Fruit fly (Drosophila melanogaster): ENCODE data around the gene sloth1.

sloth1 gene

DNA sequence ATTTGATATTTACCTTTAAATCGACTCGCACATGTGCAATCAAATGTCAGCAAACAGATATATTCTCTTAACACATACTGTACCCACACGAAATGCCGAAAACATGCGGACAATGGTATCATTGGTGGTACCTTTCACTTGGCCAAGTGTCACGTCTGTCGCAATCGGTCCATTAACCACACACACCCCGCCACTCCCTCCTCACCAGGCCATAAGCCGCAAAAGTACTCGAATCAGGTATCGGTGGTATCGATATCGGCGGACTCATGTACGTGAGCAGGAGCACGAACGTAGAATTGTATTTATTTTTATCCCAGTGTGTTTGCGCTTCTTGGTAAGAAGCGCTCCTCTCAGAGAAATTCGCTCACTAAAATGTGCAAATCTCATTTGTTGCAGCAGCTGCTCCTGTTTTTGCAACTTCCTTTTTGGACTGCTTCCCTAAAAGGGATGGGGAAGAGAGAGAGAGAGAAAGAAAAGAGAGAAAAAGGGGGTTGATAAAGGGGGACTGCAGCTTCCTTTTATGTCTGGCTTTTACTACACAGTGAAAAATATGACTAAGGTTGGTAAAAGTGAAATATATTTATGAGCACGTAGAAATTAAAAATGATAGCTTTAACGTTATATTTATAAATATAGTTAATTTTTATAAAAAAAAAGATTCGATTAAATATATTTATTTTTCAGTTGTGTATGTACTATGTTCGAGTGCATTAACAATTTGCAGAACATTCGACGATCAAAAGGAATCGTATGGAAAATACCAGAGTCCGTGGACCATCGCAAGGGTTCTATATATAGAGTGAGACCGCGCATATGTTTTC is 27.4 kb upstream of the sloth1 start:
- TF ChIP-seq CG10348 (GFP tag; IDR thresholded peaks at IDR 0.05) = no peak
- TF ChIP-seq Ets98B (GFP tag; IDR thresholded peaks at IDR 0.05) = no peak
- peak; percentile 71 for TF ChIP-seq CG15710 (tag; optimal IDR thresholded peaks at IDR 0.05)
- no peak for TF ChIP-seq D1 (tag; optimal IDR thresholded peaks at IDR 0.05)
- peak; percentile 70 for TF ChIP-seq CG17806 (tag; optimal IDR thresholded peaks at IDR 0.05)
- peak; percentile 50 for TF ChIP-seq EcR (GFP tag; optimal IDR thresholded peaks at IDR 0.05)
- TF ChIP-seq CG8301 (tag; optimal IDR thresholded peaks at IDR 0.05) = peak; percentile 27
- TF ChIP-seq CG32121 (GFP tag; IDR thresholded peaks at IDR 0.05) = no peak
- TF ChIP-seq fd96Ca (GFP tag; IDR thresholded peaks at IDR 0.05) = no peak
- peak; percentile 43 for TF ChIP-seq CG34367 (tag; optimal IDR thresholded peaks at IDR 0.05)
- peak; percentile 58; the same call in 2 of the 3 replicates for TF ChIP-seq CG4496 (GFP tag; IDR thresholded peaks at IDR 0.05)
- peak; percentile 42 for TF ChIP-seq Pif1B (GFP tag; optimal IDR thresholded peaks at IDR 0.05)
- TF ChIP-seq CG9948 (tag; optimal IDR thresholded peaks at IDR 0.05) = peak; percentile 70
- peak; percentile 71 for TF ChIP-seq Snoo (tag; optimal IDR thresholded peaks at IDR 0.05)
- no peak for TF ChIP-seq gl (tag; optimal IDR thresholded peaks at IDR 0.05)
- peak; percentile 78 for TF ChIP-seq CG8159 (tag; optimal IDR thresholded peaks at IDR 0.05)
- TF ChIP-seq CG13204 (GFP tag; optimal IDR thresholded peaks at IDR 0.05) = peak; percentile 30
- no peak for TF ChIP-seq rn (GFP tag; IDR thresholded peaks at IDR 0.05)
- TF ChIP-seq CG12605 (GFP tag; IDR thresholded peaks at IDR 0.05) = peak; percentile 58
- TF ChIP-seq Pif1A (GFP tag; optimal IDR thresholded peaks at IDR 0.05) = peak; percentile 39
- peak; percentile 66 for TF ChIP-seq CG14655 (GFP tag; optimal IDR thresholded peaks at IDR 0.05)

DNA sequence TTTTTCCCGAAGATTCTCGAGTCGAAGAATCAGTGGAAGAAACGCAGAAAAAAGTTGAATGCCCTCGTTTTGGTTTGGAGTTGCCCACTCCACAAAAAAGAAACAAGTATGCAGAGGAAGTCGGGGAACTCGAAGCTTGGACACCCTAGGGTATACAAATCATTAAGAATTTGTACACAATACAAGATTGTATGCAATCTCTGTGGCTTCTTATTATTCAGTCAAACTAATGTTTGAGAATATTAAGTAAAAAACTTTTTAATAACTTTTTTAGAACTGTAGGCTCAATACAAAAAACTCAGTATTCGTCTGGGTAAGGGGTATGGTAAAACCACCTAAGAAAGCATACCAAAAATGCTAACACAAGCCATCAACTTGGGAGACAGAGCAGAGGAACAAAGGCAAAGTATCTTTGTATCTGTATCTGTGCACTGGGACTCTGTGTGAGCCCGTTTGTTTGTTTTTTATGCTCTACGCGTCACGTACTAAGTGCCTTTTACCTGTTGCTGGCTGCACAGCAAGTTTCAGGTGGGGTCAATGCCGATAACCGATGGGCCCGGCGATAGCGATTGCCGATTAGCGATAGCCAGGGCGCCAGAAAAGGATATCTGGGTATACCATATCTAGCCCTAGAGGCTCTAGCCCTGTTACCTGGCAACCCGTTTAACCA is 25.8 kb upstream of the sloth1 start:
- peak; percentile 93 for TF ChIP-seq Pif1B (GFP tag; optimal IDR thresholded peaks at IDR 0.05)
- peak; percentile 56 for TF ChIP-seq rn (GFP tag; IDR thresholded peaks at IDR 0.05)
- peak; percentile 98 for TF ChIP-seq EcR (GFP tag; optimal IDR thresholded peaks at IDR 0.05)
- TF ChIP-seq CG34367 (tag; optimal IDR thresholded peaks at IDR 0.05) = peak; percentile 87
- peak; percentile 54 for TF ChIP-seq CG32121 (GFP tag; IDR thresholded peaks at IDR 0.05)
- peak; percentile 64 for TF ChIP-seq Ets98B (GFP tag; IDR thresholded peaks at IDR 0.05)
- no peak; the same call in none of the 2 replicates for TF ChIP-seq CG12605 (GFP tag; IDR thresholded peaks at IDR 0.05)
- peak; percentile 90 for TF ChIP-seq Snoo (tag; optimal IDR thresholded peaks at IDR 0.05)
- TF ChIP-seq Pif1A (GFP tag; optimal IDR thresholded peaks at IDR 0.05) = peak; percentile 89
- TF ChIP-seq CG14655 (GFP tag; optimal IDR thresholded peaks at IDR 0.05) = peak; percentile 90
- TF ChIP-seq CG8301 (tag; optimal IDR thresholded peaks at IDR 0.05) = peak; percentile 85
- peak; percentile 88 for TF ChIP-seq CG15710 (tag; optimal IDR thresholded peaks at IDR 0.05)
- peak; percentile 53 for TF ChIP-seq gl (tag; optimal IDR thresholded peaks at IDR 0.05)
- TF ChIP-seq D1 (tag; optimal IDR thresholded peaks at IDR 0.05) = peak; percentile 54
- TF ChIP-seq CG10348 (GFP tag; IDR thresholded peaks at IDR 0.05) = no peak
- peak; percentile 87 for TF ChIP-seq CG9948 (tag; optimal IDR thresholded peaks at IDR 0.05)
- peak; percentile 80; the same call in 2 of the 3 replicates for TF ChIP-seq CG4496 (GFP tag; IDR thresholded peaks at IDR 0.05)
- peak; percentile 86 for TF ChIP-seq CG8159 (tag; optimal IDR thresholded peaks at IDR 0.05)
- TF ChIP-seq CG17806 (tag; optimal IDR thresholded peaks at IDR 0.05) = peak; percentile 84
- peak; percentile 49 for TF ChIP-seq CG13204 (GFP tag; optimal IDR thresholded peaks at IDR 0.05)
- peak; percentile 60; the same call in 2 of the 3 replicates for TF ChIP-seq fd96Ca (GFP tag; IDR thresholded peaks at IDR 0.05)

DNA sequence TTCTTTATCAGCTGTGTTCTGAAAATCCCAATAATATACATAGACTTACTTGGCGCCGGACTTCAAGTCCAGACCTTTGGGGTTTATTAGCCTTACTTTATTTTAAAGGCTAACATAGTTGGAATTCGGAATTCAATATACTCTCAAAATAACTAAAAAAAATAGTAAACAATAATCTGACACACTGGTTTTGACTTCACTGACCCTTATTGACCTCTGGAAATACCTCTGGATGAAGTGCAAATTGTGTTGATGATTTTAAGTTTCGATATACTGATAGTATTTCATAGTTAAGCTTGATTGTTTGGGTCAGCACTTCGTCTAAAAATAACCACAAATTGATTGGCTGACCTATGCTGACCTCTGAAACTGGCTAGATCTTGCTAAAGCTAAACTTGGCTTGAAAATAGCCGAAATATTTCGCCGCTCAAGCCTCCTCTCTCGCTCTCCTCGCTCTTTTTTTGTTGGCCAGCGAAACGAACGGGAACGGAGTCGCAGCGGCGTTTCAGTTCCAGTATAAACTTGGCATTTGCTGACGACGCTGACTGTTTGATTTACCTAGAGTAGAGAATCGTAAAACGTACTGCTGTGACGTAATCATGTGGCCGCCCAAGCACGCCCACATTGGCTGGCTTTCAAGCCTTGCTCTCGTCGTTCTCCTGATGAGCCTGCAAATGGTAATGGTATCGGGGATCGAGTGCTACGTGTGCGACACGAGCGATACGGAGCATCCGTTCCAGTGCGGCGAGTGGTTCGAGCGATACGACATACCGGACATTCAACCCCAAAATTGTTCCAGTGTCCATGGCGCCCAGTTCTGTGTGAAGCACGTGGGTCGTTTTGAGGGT is 25.0 kb upstream of the sloth1 start, which contains the start of gene bou:
Gene bou, plus strand, starts transcription at position 507 of the 848 bp plus-strand sequence.
- TF ChIP-seq rn (GFP tag; IDR thresholded peaks at IDR 0.05) (no peak), CG12605 (GFP tag; IDR thresholded peaks at IDR 0.05) (no peak), CG8159 (tag; optimal IDR thresholded peaks at IDR 0.05) (peak; percentile 10), D1 (tag; optimal IDR thresholded peaks at IDR 0.05) (no peak), CG14655 (GFP tag; optimal IDR thresholded peaks at IDR 0.05) (peak; percentile 24), CG32121 (GFP tag; IDR thresholded peaks at IDR 0.05) (no peak), CG4496 (GFP tag; IDR thresholded peaks at IDR 0.05) (no peak)

DNA sequence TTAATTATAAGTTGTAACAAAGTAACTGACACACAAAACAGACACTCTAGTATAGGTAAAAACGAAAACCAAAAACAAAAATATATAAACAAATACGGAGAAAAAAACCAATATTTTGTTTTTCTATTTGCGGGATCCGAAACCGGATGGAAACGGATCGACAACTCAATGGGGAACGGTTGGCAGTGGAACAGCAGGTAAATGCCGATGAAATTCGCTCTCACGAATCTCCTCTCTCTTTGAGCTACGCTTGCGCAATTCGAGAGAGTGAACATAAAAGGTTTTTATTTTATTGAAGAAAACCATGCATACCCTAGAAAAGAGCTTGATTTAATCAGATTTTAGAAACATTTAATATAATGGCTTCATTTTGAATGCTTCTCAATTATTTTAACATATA is 24.1 kb upstream of the sloth1 start:
- no peak for TF ChIP-seq rn (GFP tag; IDR thresholded peaks at IDR 0.05)
- no peak for TF ChIP-seq CG12605 (GFP tag; IDR thresholded peaks at IDR 0.05)
- TF ChIP-seq CG4496 (GFP tag; IDR thresholded peaks at IDR 0.05) = no peak
- TF ChIP-seq Pif1B (GFP tag; optimal IDR thresholded peaks at IDR 0.05) = no peak
- no peak for TF ChIP-seq CG34367 (tag; optimal IDR thresholded peaks at IDR 0.05)
- TF ChIP-seq CG10348 (GFP tag; IDR thresholded peaks at IDR 0.05) = no peak

DNA sequence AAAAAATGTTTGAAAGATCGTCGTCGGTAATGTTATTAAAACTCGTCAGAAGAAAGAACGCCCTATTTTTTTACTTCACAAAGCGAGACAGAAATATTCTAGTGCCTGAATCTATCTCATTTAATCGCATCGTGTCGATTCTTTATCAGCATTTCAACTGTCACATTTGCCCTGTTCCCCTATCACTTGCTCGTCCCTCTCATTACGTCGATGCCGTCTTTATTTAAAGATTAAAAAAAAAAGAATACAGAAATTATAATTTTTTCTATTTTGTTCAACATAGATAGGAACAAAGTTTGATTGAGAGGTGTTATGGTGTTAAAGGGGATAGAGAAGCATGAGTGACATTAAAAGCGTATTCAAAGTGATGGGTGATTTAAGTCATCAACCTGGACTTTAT is 23.1 kb upstream of the sloth1 start:
- TF ChIP-seq CG12605 (GFP tag; IDR thresholded peaks at IDR 0.05) (peak; percentile 25; the same call in 1 of the 2 replicates), CG8159 (tag; optimal IDR thresholded peaks at IDR 0.05) (no peak), CG14655 (GFP tag; optimal IDR thresholded peaks at IDR 0.05) (peak; percentile 19)
